Fruit fly (Drosophila melanogaster): Measurements from ENCODE around the gene CG42832.

The CG42832 gene

dm6 chr3L:11587720-11588580 is 22.0 kb upstream of the CG42832 start, which contains the start of gene rt (continued):
- TF ChIP-seq Ravus (GFP tag; IDR thresholded peaks at IDR 0.05) (no peak), HLH4C (GFP tag; IDR thresholded peaks at IDR 0.05; ENCODE audit: partially characterized antibody) (peak; percentile 38; the same call in 1 of the 3 replicates), ash1 (GFP tag; optimal IDR thresholded peaks at IDR 0.05) (no peak), tap (tag; optimal IDR thresholded peaks at IDR 0.05) (peak; percentile 27), CG6765 (GFP tag; optimal IDR thresholded peaks at IDR 0.05) (no peak), CG12155 (GFP tag; optimal IDR thresholded peaks at IDR 0.05) (peak; percentile 9), gt (GFP tag; IDR thresholded peaks at IDR 0.05) (no peak), C15 (GFP tag; IDR thresholded peaks at IDR 0.05) (no peak), CG2889 (GFP tag; IDR thresholded peaks at IDR 0.05) (no peak), CG30403 (GFP tag; optimal IDR thresholded peaks at IDR 0.05) (peak; percentile 58), CG8944 (GFP tag; optimal IDR thresholded peaks at IDR 0.05) (no peak), Gsc (GFP tag; IDR thresholded peaks at IDR 0.05) (no peak; the same call in 1 of the 2 replicates), Trl (optimal IDR thresholded peaks at IDR 0.05) (no peak), Trl (GFP tag; optimal IDR thresholded peaks at IDR 0.05) (peak; percentile 39), ind (GFP tag; optimal IDR thresholded peaks at IDR 0.05) (peak; percentile 47), CG17359 (tag; optimal IDR thresholded peaks at IDR 0.05) (peak; percentile 31), esg (GFP tag; conservative IDR thresholded peaks at IDR 0.05) (peak; percentile 61), CG31365 (tag; optimal IDR thresholded peaks at IDR 0.05) (no peak), CG42726 (GFP tag; IDR thresholded peaks at IDR 0.05; ENCODE audit: partially characterized antibody) (no peak), D19B (GFP tag; optimal IDR thresholded peaks at IDR 0.05) (no peak), CG34224 (GFP tag; IDR thresholded peaks at IDR 0.05; ENCODE audit: partially characterized antibody) (no peak), CG8765 (GFP tag; IDR thresholded peaks at IDR 0.05) (no peak), Sox100B (GFP tag; optimal IDR thresholded peaks at IDR 0.05) (peak; percentile 69), Ada2b (GFP tag; IDR thresholded peaks at IDR 0.05) (0 out of 2 replicates have a peak, but pooled peaks have one; percentile 32), lov (optimal IDR thresholded peaks at IDR 0.05) (no peak), lov (GFP tag; IDR thresholded peaks at IDR 0.05) (no peak), CG7372 (GFP tag; IDR thresholded peaks at IDR 0.05) (no peak), HmgD (GFP tag; optimal IDR thresholded peaks at IDR 0.05) (no peak), lola (GFP tag; optimal IDR thresholded peaks at IDR 0.05) (peak in 1 of 3 experiments; percentile 85), wor (GFP tag; IDR thresholded peaks at IDR 0.05) (peak; percentile 42; the same call in 1 of the 2 replicates), CG3995 (GFP tag; optimal IDR thresholded peaks at IDR 0.05) (no peak), CG15011 (GFP tag; optimal IDR thresholded peaks at IDR 0.05) (peak; percentile 27), h (optimal IDR thresholded peaks at IDR 0.05) (no peak), CG16813 (GFP tag; IDR thresholded peaks at IDR 0.05; ENCODE audit: partially characterized antibody) (no peak), trem (tag; optimal IDR thresholded peaks at IDR 0.05) (peak; percentile 61), CG11696 (GFP tag; IDR thresholded peaks at IDR 0.05) (no peak), seq (GFP tag; IDR thresholded peaks at IDR 0.05) (no peak), dmrt11E (tag; optimal IDR thresholded peaks at IDR 0.05) (peak; percentile 83), Hmr (GFP tag; optimal IDR thresholded peaks at IDR 0.05) (no peak), BEAF-32 (GFP tag; optimal IDR thresholded peaks at IDR 0.05) (no peak), CG2120 (GFP tag; optimal IDR thresholded peaks at IDR 0.05) (no peak), CG9817 (tag; optimal IDR thresholded peaks at IDR 0.05) (peak; percentile 6), Asciz (GFP tag; optimal IDR thresholded peaks at IDR 0.05) (peak; percentile 24), CG4820 (GFP tag; optimal IDR thresholded peaks at IDR 0.05) (peak; percentile 48), sim (GFP tag; IDR thresholded peaks at IDR 0.05) (no peak; the same call in 1 of the 2 replicates), rib (GFP tag; IDR thresholded peaks at IDR 0.05) (no peak), CG31224 (GFP tag; IDR thresholded peaks at IDR 0.05) (peak; percentile 29; the same call in 1 of the 2 replicates), CG9797 (GFP tag; optimal IDR thresholded peaks at IDR 0.05) (no peak), Ssrp (tag; optimal IDR thresholded peaks at IDR 0.05) (peak; percentile 68), nmo (GFP tag; optimal IDR thresholded peaks at IDR 0.05) (peak; percentile 69)

Data from whole organism, embryonic.